Fruit fly (Drosophila melanogaster) Kc167 (cell line): Measurements from ENCODE around the gene CG32320.

Experiments used
- Myc ChIP-seq: fragments of >200 bp; optimal IDR thresholded peaks from 2 replicates; lab custom pipeline; 2017; ENCODE audit warnings: missing external identifiers
- Sin3A ChIP-seq: fragments of >200 bp; optimal IDR thresholded peaks from 2 replicates; lab custom pipeline; 2018; ENCODE audit warnings: missing external identifiers
- ttk ChIP-seq: sonication (Bioruptor generic); optimal IDR thresholded peaks from 2 replicates; lab custom pipeline; 2017; ENCODE audit warnings: missing external identifiers

DNA sequence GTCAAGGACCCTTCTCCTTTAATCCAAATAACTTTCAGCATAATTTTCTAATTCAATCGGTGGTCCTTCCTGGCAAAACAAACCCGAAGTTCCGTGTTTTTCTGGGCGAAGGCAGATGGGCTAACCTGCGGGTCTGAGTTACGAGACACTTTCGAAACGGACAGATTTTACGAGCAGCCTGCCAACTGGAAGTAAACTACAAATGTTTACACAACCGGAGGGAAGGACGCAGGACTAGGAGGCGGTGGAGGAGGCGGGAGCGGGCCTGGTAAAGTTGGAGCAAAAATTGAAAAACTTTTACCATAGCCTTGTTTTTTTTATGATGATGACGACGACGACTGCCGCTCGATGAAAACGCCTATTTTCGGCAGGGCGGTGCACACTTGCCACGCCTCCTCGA is 3.8 kb downstream of the CG32320 start:
- TF ChIP-seq Sin3A (lab: Kevin White, UChicago): no peak
- no peak for TF ChIP-seq ttk (lab: Kevin White, UChicago)
- no peak for TF ChIP-seq Myc
